Worm (Caenorhabditis elegans): Measurements from ENCODE around the gene clc-2.

The clc-2 gene

ce11 chrX:7397935-7398334 is 33.3 kb upstream of the clc-2 start, which contains the start of gene C10A4.13 (continued):
- TF ChIP-seq lin-26 (GFP tag; IDR thresholded peaks at IDR 0.05) (no peak), dpff-1 (tag; optimal IDR thresholded peaks at IDR 0.05) (no peak)

DNA sequence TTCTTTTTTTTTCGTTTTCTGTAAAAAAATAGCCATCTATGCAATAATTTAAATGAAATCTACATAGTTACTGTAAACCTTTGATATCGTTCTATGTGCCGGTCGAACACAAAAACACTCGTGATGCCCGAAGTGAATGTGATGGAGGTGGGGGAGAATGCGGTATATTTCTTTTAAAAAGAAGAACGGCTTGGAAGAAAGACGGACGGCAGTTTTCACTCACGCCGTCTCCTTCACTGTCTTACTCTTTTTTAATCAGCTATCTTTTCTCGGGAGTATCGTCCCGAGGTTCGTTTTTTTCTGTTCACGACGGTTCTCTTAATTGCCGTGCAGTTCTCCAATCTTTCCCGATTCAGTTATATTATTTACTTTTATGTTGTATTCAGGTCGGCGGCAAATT is 32.7 kb upstream of the clc-2 start, which contains the start of gene C10A4.10:
Gene C10A4.10, plus strand, starts transcription at position 301 of the 400 bp plus-strand sequence.
- TF ChIP-seq nfyb-1 (GFP tag; IDR thresholded peaks at IDR 0.05), result no peak
- no peak for TF ChIP-seq bed-2 (GFP tag; IDR thresholded peaks at IDR 0.05)
- no peak for TF ChIP-seq unc-62 (GFP tag; optimal IDR thresholded peaks at IDR 0.05)
- no peak for TF ChIP-seq Y95B8A.8 (GFP tag; IDR thresholded peaks at IDR 0.05)
- TF ChIP-seq nhr-120 (GFP tag; IDR thresholded peaks at IDR 0.05), result no peak
- no peak for TF ChIP-seq Y53G8AR.9 (GFP tag; conservative IDR thresholded peaks at IDR 0.05)

ce11 chrX:7400788-7401187 is 30.5 kb upstream of the clc-2 start, which contains the start of gene C10A4.4:
Gene C10A4.4, plus strand, starts transcription at chrX:7401088.
- TF ChIP-seq ztf-22 (GFP tag; optimal IDR thresholded peaks at IDR 0.05) (no peak), bed-1 (GFP tag; IDR thresholded peaks at IDR 0.05) (no peak), nhr-120 (GFP tag; IDR thresholded peaks at IDR 0.05) (no peak), F49E8.2 (tag; optimal IDR thresholded peaks at IDR 0.05; ENCODE audit: insufficient read depth) (no peak), ztf-18 (tag; optimal IDR thresholded peaks at IDR 0.05) (no peak), hsf-1 (GFP tag; IDR thresholded peaks at IDR 0.05) (no peak), egl-44 (GFP tag; IDR thresholded peaks at IDR 0.05) (no peak), lin-54 (GFP tag; optimal IDR thresholded peaks at IDR 0.05) (no peak), attf-6 (GFP tag; IDR thresholded peaks at IDR 0.05) (no peak), F23B12.7 (tag; optimal IDR thresholded peaks at IDR 0.05; ENCODE audit: insufficient read depth) (no peak), hmg-1.2 (GFP tag; IDR thresholded peaks at IDR 0.05) (no peak), unc-130 (GFP tag; optimal IDR thresholded peaks at IDR 0.05) (no peak), let-526 (GFP tag; IDR thresholded peaks at IDR 0.05) (no peak), B0019.2 (GFP tag; conservative IDR thresholded peaks at IDR 0.05) (no peak), lin-40 (tag; optimal IDR thresholded peaks at IDR 0.05) (no peak), efl-1 (GFP tag; optimal IDR thresholded peaks at IDR 0.05) (no peak), athp-1 (tag; optimal IDR thresholded peaks at IDR 0.05) (no peak), F57C9.4 (tag; optimal IDR thresholded peaks at IDR 0.05) (no peak), sdz-38 (tag; optimal IDR thresholded peaks at IDR 0.05) (no peak)

ce11 chrX:7404551-7404950 is 26.7 kb upstream of the clc-2 start:
- TF ChIP-seq ceh-40 (GFP tag; IDR thresholded peaks at IDR 0.05) (no peak), F39B2.1 (GFP tag; IDR thresholded peaks at IDR 0.05) (no peak), nhr-27 (tag; optimal IDR thresholded peaks at IDR 0.05) (no peak), ama-1 (optimal IDR thresholded peaks at IDR 0.05) (no peak), ama-1 (GFP tag; optimal IDR thresholded peaks at IDR 0.05) (no peak), aptf-3 (GFP tag; IDR thresholded peaks at IDR 0.05) (no peak), snpc-1.1 (tag; optimal IDR thresholded peaks at IDR 0.05; ENCODE audit: insufficient read depth) (no peak), K11D2.4 (GFP tag; IDR thresholded peaks at IDR 0.05) (no peak), dpff-1 (tag; optimal IDR thresholded peaks at IDR 0.05) (no peak), lin-54 (GFP tag; optimal IDR thresholded peaks at IDR 0.05) (no peak), chd-7 (tag; optimal IDR thresholded peaks at IDR 0.05) (no peak), ceh-58 (GFP tag; IDR thresholded peaks at IDR 0.05) (no peak), F22D6.2 (tag; optimal IDR thresholded peaks at IDR 0.05) (no peak), F57C9.4 (tag; optimal IDR thresholded peaks at IDR 0.05) (no peak), F33H1.4 (GFP tag; IDR thresholded peaks at IDR 0.05) (no peak), dpl-1 (GFP tag; optimal IDR thresholded peaks at IDR 0.05) (no peak), nfya-1 (tag; optimal IDR thresholded peaks at IDR 0.05; ENCODE audit: borderline replicate concordance, insufficient read depth) (no peak), ceh-91 (GFP tag; IDR thresholded peaks at IDR 0.05) (no peak), Y67H2A.10 (GFP tag; conservative IDR thresholded peaks at IDR 0.05) (no peak), tbp1 (GFP tag; optimal IDR thresholded peaks at IDR 0.05) (no peak), madf-8 (GFP tag; conservative IDR thresholded peaks at IDR 0.05) (no peak)

Measured in whole organism, young adult.